Worm (Caenorhabditis elegans): Measurements from ENCODE around the gene srx-96.

DNA sequence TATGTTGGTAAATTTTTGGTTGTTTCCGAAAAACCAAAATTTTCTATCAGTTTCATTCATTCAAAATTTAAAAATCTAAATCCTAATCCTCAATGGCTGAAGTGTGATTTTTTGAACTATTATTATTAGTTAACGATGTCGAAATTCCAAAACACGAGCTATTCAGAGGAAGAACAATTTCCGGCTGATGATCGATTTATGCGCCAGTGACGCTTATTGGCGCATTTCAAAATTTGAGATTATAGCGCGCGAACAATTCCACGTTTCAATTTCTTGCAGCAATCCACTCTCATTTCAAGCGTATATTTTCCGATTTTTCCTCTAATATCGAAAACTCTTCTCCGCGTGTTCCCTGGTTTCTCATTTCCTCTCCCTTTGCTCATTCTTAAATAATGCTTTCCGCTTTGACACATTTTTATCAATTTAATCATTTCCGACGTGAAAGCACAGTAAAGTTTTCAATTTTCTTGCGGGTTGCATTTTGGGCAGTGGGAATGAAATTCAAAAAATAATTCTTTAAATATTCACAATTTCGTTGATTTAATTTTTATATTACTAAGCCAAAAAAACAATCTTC lies 46.7 kb upstream of the srx-96 start:
- TF ChIP-seq nhr-77 (tag; optimal IDR thresholded peaks at IDR 0.05) (no peak), unc-39 (tag; optimal IDR thresholded peaks at IDR 0.05) (no peak), nhr-237 (tag; optimal IDR thresholded peaks at IDR 0.05) (no peak), lin-13 (GFP tag; optimal IDR thresholded peaks at IDR 0.05) (no peak), mdl-1 (tag; optimal IDR thresholded peaks at IDR 0.05) (no peak), nhr-10 (tag; optimal IDR thresholded peaks at IDR 0.05) (no peak)
